Fruit fly (Drosophila melanogaster) whole organism, prepupa: ENCODE results near the gene RhoGAP15B.

Experiments used
- CG10669 ChIP-seq: fragments of 200-800 bp; sonication (Bioruptor generic); optimal IDR thresholded peaks from 3 replicates; lab custom pipeline; 2018; ENCODE audit warnings: missing biosample characterization, mild to moderate bottlenecking, missing genetic modification characterization, moderate library complexity
- CG32006 ChIP-seq: fragments of 200-800 bp; sonication (Bioruptor generic); optimal IDR thresholded peaks from 3 replicates; lab custom pipeline; 2017; ENCODE audit warnings: missing biosample characterization, mild to moderate bottlenecking, missing genetic modification characterization
- CG34406 ChIP-seq: fragments of 200-800 bp; sonication (Bioruptor generic); optimal IDR thresholded peaks from 3 replicates; lab custom pipeline; 2016; ENCODE audit warnings: missing biosample characterization, missing genetic modification characterization
- CG4318 ChIP-seq: fragments of 200-800 bp; sonication (Bioruptor generic); optimal IDR thresholded peaks from 3 replicates; lab custom pipeline; 2017; ENCODE audit warnings: missing biosample characterization, mild to moderate bottlenecking, missing genetic modification characterization
- CG7368 ChIP-seq: fragments of 200-800 bp; sonication (Bioruptor generic); optimal IDR thresholded peaks from 3 replicates; lab custom pipeline; 2016; ENCODE audit warnings: missing biosample characterization, missing genetic modification characterization
- CG8119 ChIP-seq: fragments of 200-800 bp; sonication (Bioruptor generic); IDR thresholded peaks from 3 replicates; pipeline ENCODE4 v1.3.6; 2022; ENCODE audit warnings: missing biosample characterization, missing genetic modification characterization
- Ets21C ChIP-seq: fragments of 200-800 bp; sonication (Bioruptor generic); optimal IDR thresholded peaks from 3 replicates; lab custom pipeline; 2016; ENCODE audit warnings: missing biosample characterization, missing genetic modification characterization
- Ets96B ChIP-seq: fragments of 200-800 bp; optimal IDR thresholded peaks from 2 replicates; lab custom pipeline; 2019; ENCODE audit warnings: missing biosample characterization, mild to moderate bottlenecking, missing genetic modification characterization, moderate library complexity
- Hr39 ChIP-seq: fragments of 200-800 bp; sonication (Bioruptor generic); optimal IDR thresholded peaks from 2 replicates; lab custom pipeline; 2016; ENCODE audit warnings: missing biosample characterization, missing genetic modification characterization
- Lpt ChIP-seq: fragments of 200-800 bp; sonication (Bioruptor generic); optimal IDR thresholded peaks from 3 replicates; lab custom pipeline; 2016; ENCODE audit warnings: missing biosample characterization, missing genetic modification characterization
- acj6 ChIP-seq: fragments of 200-800 bp; sonication (Bioruptor generic); optimal IDR thresholded peaks from 3 replicates; lab custom pipeline; 2016; ENCODE audit warnings: missing biosample characterization, missing genetic modification characterization
- lz ChIP-seq: fragments of 200-800 bp; sonication (Bioruptor generic); optimal IDR thresholded peaks from 3 replicates; lab custom pipeline; 2016; ENCODE audit warnings: missing biosample characterization, missing genetic modification characterization

dm6 chrX:16902435-16902834 is 40.7 kb upstream of the RhoGAP15B start:
- TF ChIP-seq Ets21C (GFP tag; lab: Kevin White, UChicago), result no peak
- TF ChIP-seq Lpt, result no peak
- TF ChIP-seq CG34406 (GFP tag; lab: Kevin White, UChicago), result no peak
- TF ChIP-seq CG8119 (GFP tag; lab: Robert Waterston, UW), result no peak
- TF ChIP-seq CG10669, result no peak
- no peak for TF ChIP-seq acj6 (GFP tag; lab: Kevin White, UChicago)
- TF ChIP-seq CG32006, result no peak
- TF ChIP-seq CG4318, result no peak
- no peak for TF ChIP-seq lz (GFP tag; lab: Kevin White, UChicago)
- TF ChIP-seq Ets96B (tag; lab: Kevin White, UChicago), result no peak
- TF ChIP-seq CG7368 (GFP tag; lab: Kevin White, UChicago), result no peak
- TF ChIP-seq Hr39, result no peak
